Worm (Caenorhabditis elegans) whole organism, late embryonic: ENCODE data around the gene F46F5.11.

ENCODE experiments used
- ama-1 ChIP-seq: fragments of 150-350 bp; optimal IDR thresholded peaks from 2 replicates; lab custom pipeline; 2014
- ceh-19 ChIP-seq: fragments of 200-800 bp; sonication (Bioruptor generic); optimal IDR thresholded peaks from 2 replicates; lab custom pipeline; 2018; ENCODE audit warnings: mild to moderate bottlenecking, missing genetic modification characterization, missing compliant biosample characterization
- pha-4 ChIP-seq: fragments of 150-350 bp; optimal IDR thresholded peaks from 2 replicates; lab custom pipeline; 2018; ENCODE audit warnings: missing biosample characterization, missing genetic modification reagents, missing genetic modification characterization
- rnt-1 ChIP-seq: sonication (generic microtip); optimal IDR thresholded peaks from 2 replicates; lab custom pipeline; 2016; ENCODE audit warnings: missing genetic modification characterization, missing compliant biosample characterization
- unc-86 ChIP-seq: sonication (generic microtip); optimal IDR thresholded peaks from 2 replicates; lab custom pipeline; 2016; ENCODE audit warnings: missing genetic modification characterization, missing compliant biosample characterization

DNA sequence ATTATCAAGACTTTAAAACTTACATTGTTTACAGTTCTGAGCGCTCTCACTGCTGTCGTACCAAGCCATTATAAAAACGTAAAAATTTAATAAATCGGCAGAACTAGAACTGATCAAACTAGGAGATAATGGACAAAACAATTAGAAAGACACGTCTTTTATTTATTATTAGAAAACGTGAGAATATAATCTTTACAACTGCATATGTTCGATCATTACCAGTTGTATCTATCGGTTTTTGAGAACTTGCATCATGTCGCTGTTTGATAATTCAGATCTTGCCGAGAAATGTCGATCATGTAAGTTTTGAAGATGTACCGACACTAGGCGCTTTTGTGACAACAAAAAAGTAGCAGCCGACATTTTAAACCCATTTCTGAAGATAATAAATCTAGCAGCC lies 37.1 kb downstream of the F46F5.11 start, which contains the start of gene F28A10.7:
- no peak for TF ChIP-seq pha-4 (tag; lab: Kevin White, UChicago)
- TF ChIP-seq ama-1, result no peak
- no peak for TF ChIP-seq rnt-1 (tag; lab: Kevin White, UChicago)
- TF ChIP-seq unc-86, result no peak
- TF ChIP-seq ceh-19 (GFP tag; lab: Kevin White, UChicago), result no peak
